Worm (Caenorhabditis elegans) whole organism, midembryonic: ENCODE results near the gene cor-1.
A peak's percentile ranks its signal among the peaks of the same experiment; 100 is the strongest.

Source experiments
- T22C8.4 ChIP-seq: fragments of 200-800 bp; sonication (Bioruptor generic); IDR thresholded peaks from 2 replicates; pipeline ENCODE4 v1.3.6; 2022; ENCODE audit warnings: missing genetic modification characterization, missing compliant biosample characterization
- cog-1 ChIP-seq: sonication (generic microtip); optimal IDR thresholded peaks from 2 replicates; lab custom pipeline; 2016; ENCODE audit warnings: missing genetic modification characterization, missing compliant biosample characterization
- flt-1 ChIP-seq: fragments of 200-800 bp; sonication (Bioruptor generic); IDR thresholded peaks from 2 replicates; pipeline ENCODE4 v1.3.6; 2022; ENCODE audit warnings: missing genetic modification characterization, missing compliant biosample characterization
- klf-2 ChIP-seq: fragments of 200-800 bp; sonication (Bioruptor generic); conservative IDR thresholded peaks from 2 replicates; pipeline ENCODE4 v1.3.6; 2022; ENCODE audit warnings: missing genetic modification reagents, missing genetic modification characterization, missing compliant biosample characterization
- med-1 ChIP-seq: sonication (generic microtip); optimal IDR thresholded peaks from 2 replicates; lab custom pipeline; 2017; ENCODE audit warnings: missing genetic modification characterization, mild to moderate bottlenecking, missing compliant biosample characterization, antibody characterized with exemption, missing genetic modification reagents; ENCODE audit not compliant: insufficient read depth
- ref-1 ChIP-seq: fragments of 200-800 bp; sonication (Bioruptor generic); conservative IDR thresholded peaks from 2 replicates; pipeline ENCODE4 v1.3.6; 2022; ENCODE audit warnings: missing genetic modification reagents, missing genetic modification characterization, missing compliant biosample characterization
- tab-1 ChIP-seq: fragments of 200-800 bp; sonication (Bioruptor generic); IDR thresholded peaks from 2 replicates; pipeline ENCODE4 v1.3.6; 2022; ENCODE audit warnings: missing genetic modification characterization, missing compliant biosample characterization
- ztf-23 ChIP-seq: fragments of 200-800 bp; sonication (Bioruptor generic); IDR thresholded peaks from 2 replicates; pipeline ENCODE4 v1.3.6; 2022; ENCODE audit warnings: missing genetic modification reagents, missing genetic modification characterization, missing compliant biosample characterization
- ztf-29 ChIP-seq: fragments of 200-800 bp; sonication (Bioruptor generic); IDR thresholded peaks from 2 replicates; pipeline ENCODE4 v1.3.6; 2022; ENCODE audit warnings: missing genetic modification reagents, missing genetic modification characterization, missing compliant biosample characterization

cor-1 gene

DNA sequence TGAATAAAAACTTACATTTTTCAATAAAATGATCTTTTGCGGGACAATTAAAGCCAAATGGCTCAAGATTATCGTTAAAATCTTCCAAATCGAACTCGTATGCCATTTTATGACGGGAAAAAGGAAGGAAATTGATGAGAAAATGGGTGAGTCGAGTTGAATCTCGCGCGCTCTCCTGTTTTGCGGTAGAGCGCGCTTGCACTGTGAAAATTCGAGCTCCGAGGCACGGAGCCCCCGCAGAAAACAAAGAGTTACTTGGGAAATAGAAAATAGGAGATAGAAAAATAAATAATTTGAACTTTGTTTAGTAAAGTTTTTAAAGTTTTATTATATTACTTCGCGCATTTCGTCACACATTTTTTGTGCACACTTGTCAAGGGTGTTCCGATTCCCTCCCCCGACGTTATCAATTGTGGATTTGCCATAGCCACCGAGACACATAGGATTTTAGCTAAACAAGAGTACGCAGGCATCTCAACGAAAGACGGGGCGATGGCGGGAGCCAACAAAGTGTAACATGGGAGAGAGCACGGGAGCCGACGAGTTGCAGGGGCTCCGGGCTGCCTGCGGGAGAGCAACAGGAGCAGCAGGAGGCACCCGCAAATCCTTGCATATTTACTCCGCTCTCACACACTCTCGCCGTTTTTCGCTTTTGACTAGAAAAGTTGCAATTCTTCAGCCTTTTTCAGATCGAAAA is at the start of gene cor-1, which contains the start of gene div-1:
Gene cor-1 (plus strand): TSS at position 671 of the 697 bp plus-strand sequence.
Gene div-1 (minus strand): TSS at position 119 of the 697 bp plus-strand sequence.
- no peak for TF ChIP-seq klf-2 (GFP tag; lab: Robert Waterston, UW)
- 0 out of 2 replicates have a peak, but pooled peaks have one; percentile 8 for TF ChIP-seq ref-1

DNA sequence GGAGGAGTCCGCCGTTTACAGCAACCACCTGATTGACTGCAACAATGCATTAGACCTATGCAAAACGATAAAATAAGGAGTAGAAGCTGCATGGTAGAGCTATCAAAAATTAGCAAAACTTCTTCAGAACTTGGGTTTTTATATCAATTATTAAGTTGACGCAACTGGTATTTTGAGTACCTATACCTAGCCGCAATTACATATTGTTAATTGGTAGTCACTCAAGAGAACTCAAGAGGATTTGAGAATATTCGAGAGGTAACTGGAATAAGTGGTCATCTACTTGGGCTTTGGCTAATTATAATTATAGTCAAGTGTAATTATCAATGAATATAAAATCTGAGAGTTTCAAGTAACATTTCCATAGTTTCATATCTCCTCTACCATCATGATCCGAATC is 47.7 kb upstream of the cor-1 start, which contains the start of the genes T20G5.13 and T20G5.12:
Gene T20G5.13 (minus strand): TSS at position 101 of the 400 bp plus-strand sequence.
Gene T20G5.12 (plus strand): TSS at position 370 of the 400 bp plus-strand sequence.
- TF ChIP-seq ztf-23 (no peak), ztf-29 (GFP tag; lab: Robert Waterston, UW) (no peak), klf-2 (GFP tag; lab: Robert Waterston, UW) (no peak), tab-1 (GFP tag; lab: Robert Waterston, UW) (no peak), med-1 (GFP tag; lab: Kevin White, UChicago) (no peak), ref-1 (no peak), flt-1 (GFP tag; lab: Robert Waterston, UW) (no peak), T22C8.4 (GFP tag; lab: Robert Waterston, UW) (no peak)

DNA sequence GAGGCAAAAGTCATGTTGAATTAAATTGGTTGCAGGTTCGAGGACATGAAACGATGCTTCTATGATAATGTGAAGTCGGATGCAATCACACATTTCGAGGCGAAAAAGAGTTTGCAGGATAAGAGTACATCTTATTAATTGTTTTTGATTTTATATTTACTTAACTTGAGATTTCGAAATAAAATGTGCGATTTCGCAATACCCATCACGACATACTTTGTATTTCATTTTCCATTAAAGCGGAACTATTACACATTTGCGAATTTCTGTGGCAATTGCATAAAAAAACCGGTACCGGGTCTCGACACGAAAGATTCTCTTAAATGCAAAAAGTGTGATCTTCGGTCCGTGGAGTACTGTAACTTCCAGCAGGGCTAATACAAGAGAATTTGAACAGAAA is 46.5 kb upstream of the cor-1 start:
- TF ChIP-seq T22C8.4 (GFP tag; lab: Robert Waterston, UW), result no peak
- no peak for TF ChIP-seq ref-1
- TF ChIP-seq tab-1 (GFP tag; lab: Robert Waterston, UW), result no peak
- no peak for TF ChIP-seq cog-1 (tag; lab: Kevin White, UChicago)
- TF ChIP-seq ztf-23, result no peak
- no peak for TF ChIP-seq flt-1 (GFP tag; lab: Robert Waterston, UW)
- TF ChIP-seq med-1 (GFP tag; lab: Kevin White, UChicago), result no peak
- no peak for TF ChIP-seq klf-2 (GFP tag; lab: Robert Waterston, UW)
- no peak for TF ChIP-seq ztf-29 (GFP tag; lab: Robert Waterston, UW)

DNA sequence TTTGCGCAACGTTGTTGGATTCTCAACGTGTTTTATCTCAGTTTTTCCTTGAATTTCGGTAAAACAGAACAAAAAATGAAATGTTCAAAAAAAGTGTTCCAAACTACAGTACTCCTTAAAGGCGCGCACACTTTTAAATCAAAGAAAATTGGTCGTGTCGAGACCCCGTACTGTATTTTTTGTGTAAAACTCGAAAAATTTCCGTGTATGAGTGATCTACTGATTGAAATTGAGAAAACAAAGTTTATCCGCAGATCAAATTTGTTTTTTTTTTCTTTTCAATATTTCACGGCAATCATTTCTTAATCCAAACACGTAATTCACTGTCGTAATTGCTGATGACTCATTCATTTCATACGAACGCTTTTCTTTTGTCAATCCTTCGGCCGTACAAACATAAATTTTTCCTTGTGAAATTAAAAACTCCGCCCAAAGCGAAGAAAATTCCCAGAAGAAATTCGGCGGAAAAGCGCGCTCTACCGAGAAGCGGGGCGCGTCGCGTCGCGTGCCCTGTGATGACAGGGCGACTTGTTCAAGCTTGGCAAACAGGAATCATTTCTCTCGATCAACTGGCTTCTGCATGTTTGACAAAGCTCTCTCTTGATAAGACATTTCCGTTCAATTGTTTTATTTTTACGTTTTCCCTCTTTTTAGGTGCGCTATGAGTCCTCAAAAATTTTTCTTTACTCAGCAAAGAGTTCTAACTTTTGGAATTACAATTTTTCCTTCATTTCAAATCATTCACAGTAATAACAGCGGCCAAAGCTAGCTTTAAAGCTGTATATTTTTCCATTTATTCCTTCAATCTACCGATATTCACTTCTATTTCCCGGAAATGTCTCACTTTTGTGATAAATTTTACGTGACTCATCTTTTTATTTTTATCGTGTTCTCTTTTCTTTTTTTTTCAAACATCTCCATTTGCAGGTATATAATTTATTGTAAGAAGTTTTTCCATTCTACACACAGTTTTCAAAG is 45.7 kb upstream of the cor-1 start, which contains the start of gene chc-1:
Gene chc-1 (plus strand): TSS at position 928 of the 978 bp plus-strand sequence.
- no peak for TF ChIP-seq klf-2 (GFP tag; lab: Robert Waterston, UW)
- TF ChIP-seq ref-1, result no peak
- no peak for TF ChIP-seq cog-1 (tag; lab: Kevin White, UChicago)
- TF ChIP-seq ztf-29 (GFP tag; lab: Robert Waterston, UW), result no peak
- TF ChIP-seq ztf-23, result no peak
- TF ChIP-seq flt-1 (GFP tag; lab: Robert Waterston, UW), result no peak
- TF ChIP-seq tab-1 (GFP tag; lab: Robert Waterston, UW), result no peak

DNA sequence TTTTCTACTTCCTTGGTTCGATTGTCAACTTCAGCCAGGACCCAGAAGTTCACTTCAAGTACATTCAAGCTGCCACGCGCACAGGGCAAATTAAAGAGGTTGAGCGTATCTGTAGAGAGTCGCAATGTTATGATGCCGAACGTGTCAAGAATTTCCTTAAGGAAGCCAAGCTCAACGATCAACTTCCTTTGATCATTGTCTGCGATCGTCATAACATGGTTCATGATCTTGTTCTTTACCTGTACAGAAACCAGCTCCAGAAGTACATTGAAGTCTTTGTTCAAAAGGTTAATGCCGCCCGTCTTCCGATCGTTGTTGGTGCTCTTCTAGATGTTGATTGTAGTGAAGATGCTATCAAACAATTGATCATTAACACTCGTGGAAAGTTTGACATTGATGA is 42.6 kb upstream of the cor-1 start:
- TF ChIP-seq ztf-29 (GFP tag; lab: Robert Waterston, UW) (no peak), T22C8.4 (GFP tag; lab: Robert Waterston, UW) (no peak), ztf-23 (no peak), med-1 (GFP tag; lab: Kevin White, UChicago) (no peak), tab-1 (GFP tag; lab: Robert Waterston, UW) (no peak)

DNA sequence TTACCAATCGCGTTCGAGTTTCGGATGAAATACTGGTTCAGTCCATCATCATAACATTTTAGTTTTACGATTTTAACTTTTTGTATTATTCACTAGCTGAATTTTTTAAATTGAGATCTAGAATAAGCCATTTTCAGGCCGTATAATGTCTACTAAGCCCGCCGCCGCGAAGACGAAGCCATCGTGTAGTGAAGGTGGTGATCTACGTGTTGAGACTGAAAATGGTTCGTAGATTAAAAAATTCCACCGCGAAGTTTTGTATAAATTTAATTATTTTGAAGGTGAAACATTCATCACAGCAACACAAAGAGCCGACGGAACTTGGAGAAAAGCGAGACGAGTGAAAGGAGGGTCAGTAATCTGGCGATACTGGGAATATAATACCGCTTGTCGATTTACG is 39.2 kb upstream of the cor-1 start, which contains the start of gene T20G5.9:
Gene T20G5.9 (plus strand): TSS at position 138 of the 400 bp plus-strand sequence.
- TF ChIP-seq flt-1 (GFP tag; lab: Robert Waterston, UW) (0 out of 2 replicates have a peak, but pooled peaks have one; percentile 28), ref-1 (no peak)

DNA sequence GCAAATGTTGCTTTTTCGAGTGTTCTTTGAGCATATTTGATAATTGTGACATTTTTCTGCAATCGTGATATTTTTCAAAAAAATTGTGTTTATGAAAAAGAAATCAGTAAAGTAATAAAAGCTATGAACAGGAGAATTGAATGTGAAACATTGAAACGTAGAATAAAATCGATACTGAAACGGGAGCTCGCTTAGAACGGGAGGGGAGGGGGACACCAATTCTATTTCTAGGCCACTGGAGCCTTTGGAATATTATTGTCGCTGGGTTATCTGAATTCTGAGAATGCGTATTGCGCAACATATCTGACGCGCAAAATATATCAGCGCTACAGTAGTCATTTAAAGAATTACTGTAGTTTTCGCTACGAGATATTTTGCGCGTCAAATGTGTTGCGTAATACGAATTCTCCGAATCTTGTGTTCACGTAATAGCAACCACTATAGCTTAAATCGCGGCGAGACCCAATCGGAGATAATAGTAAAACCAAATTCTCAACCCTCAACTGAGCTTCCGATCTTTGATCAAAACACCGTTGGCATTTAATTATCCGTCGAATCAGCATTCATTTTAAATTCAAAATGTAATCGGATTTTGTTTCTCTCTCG is 36.9 kb upstream of the cor-1 start, which contains the start of the genes blos-1 and best-18:
Gene blos-1 (minus strand): TSS at position 58 of the 606 bp plus-strand sequence.
Gene best-18 (plus strand): TSS at position 508 of the 606 bp plus-strand sequence.
- TF ChIP-seq klf-2 (GFP tag; lab: Robert Waterston, UW) (no peak), ztf-29 (GFP tag; lab: Robert Waterston, UW) (no peak), T22C8.4 (GFP tag; lab: Robert Waterston, UW) (peak; percentile 51; the same call in 1 of the 2 replicates), ztf-23 (no peak), tab-1 (GFP tag; lab: Robert Waterston, UW) (no peak), flt-1 (GFP tag; lab: Robert Waterston, UW) (no peak)

DNA sequence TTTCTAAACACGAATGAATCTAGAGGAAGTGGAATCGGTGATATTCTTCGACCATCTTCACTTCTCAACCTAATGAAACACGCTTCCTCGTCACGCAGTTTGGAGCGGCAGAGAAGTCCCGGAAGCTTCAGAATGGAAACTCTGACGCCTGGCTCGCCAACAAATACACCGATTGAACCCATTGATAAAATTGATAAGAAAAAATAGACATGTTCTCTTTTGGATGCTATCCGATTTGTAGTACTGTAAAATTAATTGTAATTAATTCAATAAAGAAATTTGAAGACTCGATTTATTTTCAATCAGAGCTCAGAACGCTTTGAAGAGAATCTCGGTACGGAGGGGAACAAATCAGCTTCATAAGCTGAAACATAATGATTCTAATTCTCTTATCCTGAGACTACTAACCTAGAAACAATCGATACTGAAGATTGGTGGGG is 34.4 kb upstream of the cor-1 start:
- TF ChIP-seq flt-1 (GFP tag; lab: Robert Waterston, UW), result no peak
- no peak for TF ChIP-seq ztf-23
- no peak for TF ChIP-seq med-1 (GFP tag; lab: Kevin White, UChicago)

DNA sequence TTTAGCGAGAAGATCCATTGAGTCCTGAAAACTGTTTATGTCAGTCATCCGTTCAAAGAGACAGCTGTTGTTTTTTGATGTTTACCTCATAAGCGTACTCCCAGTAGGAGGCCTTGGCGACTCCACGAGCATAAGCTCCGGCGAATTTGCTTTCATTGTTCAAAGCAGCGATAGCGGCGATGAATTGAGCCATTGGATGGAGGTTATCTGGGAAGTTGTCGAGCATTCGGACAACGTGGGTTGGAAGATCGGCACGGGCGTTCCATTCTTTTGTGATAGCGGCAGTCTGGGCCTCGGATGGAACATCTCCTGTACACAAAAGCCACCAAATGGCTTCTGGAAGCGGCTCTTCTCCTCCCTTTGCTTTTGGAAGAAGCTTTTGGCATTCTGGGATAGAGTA is 33.0 kb upstream of the cor-1 start:
- TF ChIP-seq ztf-23 (no peak), ztf-29 (GFP tag; lab: Robert Waterston, UW) (no peak), flt-1 (GFP tag; lab: Robert Waterston, UW) (no peak), tab-1 (GFP tag; lab: Robert Waterston, UW) (no peak), klf-2 (GFP tag; lab: Robert Waterston, UW) (no peak), cog-1 (tag; lab: Kevin White, UChicago) (no peak), med-1 (GFP tag; lab: Kevin White, UChicago) (no peak), ref-1 (no peak), T22C8.4 (GFP tag; lab: Robert Waterston, UW) (no peak)
